Fruit fly (Drosophila melanogaster) whole organism, embryonic: ENCODE results near the gene CG17233.
A peak's percentile ranks its signal among the peaks of the same experiment; 100 is the strongest.

Experiments used
- ATbp ChIP-seq: fragments of 200-800 bp; sonication (Bioruptor generic); optimal IDR thresholded peaks from 2 replicates; lab custom pipeline; 2017; ENCODE audit warnings: missing biosample characterization, mild to moderate bottlenecking, missing genetic modification characterization, missing genetic modification reagents
- Adf1 ChIP-seq: fragments of 200-800 bp; sonication (Bioruptor generic); IDR thresholded peaks from 2 replicates; pipeline ENCODE4 v1.3.6; 2022; ENCODE audit warnings: missing biosample characterization, missing genetic modification characterization
- BtbVII ChIP-seq: fragments of 200-800 bp; sonication (Bioruptor generic); optimal IDR thresholded peaks from 3 replicates; lab custom pipeline; 2017; ENCODE audit warnings: missing biosample characterization, mild to moderate bottlenecking, missing genetic modification characterization
- CG10274 ChIP-seq: fragments of 200-800 bp; sonication (Bioruptor generic); optimal IDR thresholded peaks from 3 replicates; lab custom pipeline; 2017; ENCODE audit warnings: missing biosample characterization, mild to moderate bottlenecking, missing genetic modification characterization
- CG10543 ChIP-seq: fragments of 200-800 bp; sonication (Bioruptor generic); optimal IDR thresholded peaks from 3 replicates; lab custom pipeline; 2017; ENCODE audit warnings: missing biosample characterization, mild to moderate bottlenecking, missing genetic modification characterization, moderate library complexity
- CG11504 ChIP-seq: fragments of 200-800 bp; sonication (Bioruptor generic); optimal IDR thresholded peaks from 3 replicates; lab custom pipeline; 2019; ENCODE audit warnings: missing biosample characterization, mild to moderate bottlenecking, missing genetic modification characterization, moderate library complexity
- CG12104 ChIP-seq: fragments of 200-800 bp; sonication (Bioruptor generic); optimal IDR thresholded peaks from 3 replicates; lab custom pipeline; 2016; ENCODE audit warnings: missing biosample characterization, missing genetic modification characterization
- CG13287 ChIP-seq: fragments of 200-800 bp; sonication (Bioruptor generic); IDR thresholded peaks from 2 replicates; pipeline ENCODE4 v1.3.6; 2022; ENCODE audit warnings: missing biosample characterization, missing genetic modification characterization; ENCODE audit not compliant: partially characterized antibody
- CG17361 ChIP-seq: fragments of 200-800 bp; sonication (Bioruptor generic); IDR thresholded peaks from 3 replicates; pipeline ENCODE4 v1.3.6; 2022; ENCODE audit warnings: missing biosample characterization, missing genetic modification characterization
- CG17385 ChIP-seq: fragments of 200-800 bp; sonication (Bioruptor generic); optimal IDR thresholded peaks from 3 replicates; lab custom pipeline; 2018; ENCODE audit warnings: missing biosample characterization, mild to moderate bottlenecking, missing genetic modification characterization
- CG17568 ChIP-seq: fragments of 200-800 bp; sonication (Bioruptor generic); optimal IDR thresholded peaks from 2 replicates; lab custom pipeline; 2018; ENCODE audit warnings: missing biosample characterization, mild to moderate bottlenecking, missing genetic modification characterization, moderate library complexity
- CG17612 ChIP-seq: fragments of 200-800 bp; sonication (Bioruptor generic); IDR thresholded peaks from 2 replicates; pipeline ENCODE4 v1.3.6; 2022; ENCODE audit warnings: missing biosample characterization, missing genetic modification characterization
- CG3163 ChIP-seq: fragments of 200-800 bp; sonication (Bioruptor generic); optimal IDR thresholded peaks from 3 replicates; lab custom pipeline; 2016; ENCODE audit warnings: missing biosample characterization, missing genetic modification characterization
- CG4617 ChIP-seq: fragments of 200-800 bp; sonication (Bioruptor generic); optimal IDR thresholded peaks from 3 replicates; lab custom pipeline; 2016; ENCODE audit warnings: missing biosample characterization, missing genetic modification characterization, borderline replicate concordance
- CG7987 ChIP-seq: fragments of 200-800 bp; sonication (Bioruptor generic); optimal IDR thresholded peaks from 2 replicates; lab custom pipeline; 2018; ENCODE audit warnings: missing biosample characterization, mild to moderate bottlenecking, missing genetic modification characterization, moderate library complexity
- CkIIα-i1 ChIP-seq: fragments of 200-800 bp; sonication (Bioruptor generic); IDR thresholded peaks from 2 replicates; pipeline ENCODE4 v1.3.6; 2022; ENCODE audit warnings: missing biosample characterization, missing genetic modification characterization
- D19B ChIP-seq: fragments of 200-800 bp; sonication (Bioruptor generic); optimal IDR thresholded peaks from 2 replicates; lab custom pipeline; 2017; ENCODE audit warnings: missing biosample characterization, mild to moderate bottlenecking, missing genetic modification characterization
- Dbx ChIP-seq: fragments of 200-800 bp; sonication (Bioruptor generic); IDR thresholded peaks from 3 replicates; pipeline ENCODE4 v1.3.6; 2022; ENCODE audit warnings: missing biosample characterization, missing genetic modification characterization
- Dip3 ChIP-seq: fragments of 200-800 bp; sonication (Bioruptor generic); optimal IDR thresholded peaks from 3 replicates; lab custom pipeline; 2016; ENCODE audit warnings: missing biosample characterization, missing genetic modification characterization
- Fer1 ChIP-seq: fragments of 200-800 bp; sonication (Bioruptor generic); optimal IDR thresholded peaks from 2 replicates; lab custom pipeline; 2017; ENCODE audit warnings: missing biosample characterization, mild to moderate bottlenecking, missing genetic modification characterization
- Jarid2 ChIP-seq: fragments of 200-800 bp; sonication (Bioruptor generic); optimal IDR thresholded peaks from 3 replicates; lab custom pipeline; 2017; ENCODE audit warnings: mild to moderate bottlenecking, missing biosample characterization, missing genetic modification reagents, missing genetic modification characterization
- MBD-R2 ChIP-seq: fragments of 200-800 bp; sonication (Bioruptor generic); IDR thresholded peaks from 2 replicates; pipeline ENCODE4 v1.3.6; 2022; ENCODE audit warnings: missing biosample characterization, missing genetic modification characterization
- MESR4 ChIP-seq: fragments of 200-800 bp; sonication (Bioruptor generic); optimal IDR thresholded peaks from 2 replicates; lab custom pipeline; 2018; ENCODE audit warnings: missing biosample characterization, mild to moderate bottlenecking, missing genetic modification characterization, moderate library complexity
- Med ChIP-seq: fragments of 200-800 bp; sonication (Bioruptor generic); peaks from one replicate; lab custom pipeline; 2016; ENCODE audit warnings: missing biosample characterization, missing genetic modification characterization, mild to moderate bottlenecking, inconsistent platforms, moderate library complexity
- Meics ChIP-seq: fragments of 200-800 bp; sonication (Bioruptor generic); optimal IDR thresholded peaks from 2 replicates; lab custom pipeline; 2017; ENCODE audit warnings: missing biosample characterization, mild to moderate bottlenecking, missing genetic modification characterization
- PHDP ChIP-seq: fragments of 200-800 bp; sonication (Bioruptor generic); optimal IDR thresholded peaks from 3 replicates; lab custom pipeline; 2018; ENCODE audit warnings: missing biosample characterization, mild to moderate bottlenecking, missing genetic modification characterization, moderate library complexity
- Pdp1 ChIP-seq, 2 experiments: fragments of 200-800 bp; sonication (Bioruptor generic); optimal IDR thresholded peaks; 3 replicates each; lab custom pipeline; 2016; ENCODE audit warnings: missing biosample characterization in 2 of 2, missing genetic modification characterization in 2 of 2, mild to moderate bottlenecking in 1 of 2, moderate library complexity in 1 of 2
- Rfx ChIP-seq: fragments of 200-800 bp; sonication (Bioruptor generic); IDR thresholded peaks from 2 replicates; pipeline ENCODE4 v1.3.6; 2022; ENCODE audit warnings: missing biosample characterization, missing genetic modification characterization
- Spps ChIP-seq: fragments of 200-800 bp; sonication (Bioruptor generic); optimal IDR thresholded peaks from 2 replicates; lab custom pipeline; 2018; ENCODE audit warnings: missing biosample characterization, mild to moderate bottlenecking, missing genetic modification characterization
- YL-1 ChIP-seq: fragments of 200-800 bp; sonication (Bioruptor generic); optimal IDR thresholded peaks from 3 replicates; lab custom pipeline; 2017; ENCODE audit warnings: missing biosample characterization, mild to moderate bottlenecking, missing genetic modification characterization
- amos ChIP-seq: fragments of 200-800 bp; sonication (Bioruptor generic); IDR thresholded peaks from 2 replicates; pipeline ENCODE4 v1.3.6; 2022; ENCODE audit warnings: missing biosample characterization, missing genetic modification characterization; ENCODE audit not compliant: partially characterized antibody
- btn ChIP-seq: fragments of 200-800 bp; sonication (Bioruptor generic); optimal IDR thresholded peaks from 2 replicates; lab custom pipeline; 2016; ENCODE audit warnings: missing biosample characterization, missing genetic modification characterization
- cad ChIP-seq: fragments of >200 bp; optimal IDR thresholded peaks from 2 replicates; lab custom pipeline; 2017; ENCODE audit warnings: missing biosample characterization, missing genetic modification characterization
- caup ChIP-seq: fragments of 200-800 bp; sonication (Bioruptor generic); optimal IDR thresholded peaks from 3 replicates; lab custom pipeline; 2017; ENCODE audit warnings: missing biosample characterization, mild to moderate bottlenecking, missing genetic modification characterization, moderate library complexity; ENCODE audit not compliant: severe bottlenecking
- cg ChIP-seq: fragments of 200-800 bp; sonication (Bioruptor generic); optimal IDR thresholded peaks from 3 replicates; lab custom pipeline; 2019; ENCODE audit warnings: missing biosample characterization, mild to moderate bottlenecking, missing genetic modification characterization, moderate library complexity
- chinmo ChIP-seq: fragments of 200-800 bp; sonication (Bioruptor generic); IDR thresholded peaks from 4 replicates; pipeline ENCODE4 v1.3.6; 2022; ENCODE audit warnings: missing biosample characterization, missing genetic modification characterization; ENCODE audit not compliant: partially characterized antibody
- chm ChIP-seq: fragments of 200-800 bp; sonication (Bioruptor generic); IDR thresholded peaks from 2 replicates; pipeline ENCODE4 v1.3.6; 2022; ENCODE audit warnings: missing biosample characterization, missing genetic modification characterization
- cwo ChIP-seq: fragments of 200-800 bp; sonication (Bioruptor generic); optimal IDR thresholded peaks from 3 replicates; lab custom pipeline; 2017; ENCODE audit warnings: missing biosample characterization, missing genetic modification characterization, mild to moderate bottlenecking, moderate library complexity, missing genetic modification reagents
- da ChIP-seq: fragments of 200-800 bp; sonication (Bioruptor generic); optimal IDR thresholded peaks from 2 replicates; lab custom pipeline; 2016; ENCODE audit warnings: missing biosample characterization, missing genetic modification characterization
- dmrt11E ChIP-seq: fragments of 200-800 bp; sonication (Bioruptor generic); optimal IDR thresholded peaks from 3 replicates; lab custom pipeline; 2018; ENCODE audit warnings: missing biosample characterization, mild to moderate bottlenecking, missing genetic modification characterization, moderate library complexity
- eve ChIP-seq, 2 experiments: fragments of >200 bp; optimal IDR thresholded peaks; 2 replicates each; lab custom pipeline; 2017; ENCODE audit warnings: missing biosample characterization in 2 of 2, missing genetic modification characterization in 2 of 2
- grn ChIP-seq: fragments of 200-800 bp; sonication (Bioruptor generic); optimal IDR thresholded peaks from 3 replicates; lab custom pipeline; 2017; ENCODE audit warnings: missing biosample characterization, missing genetic modification characterization
- gsb ChIP-seq: fragments of 200-800 bp; sonication (Bioruptor generic); IDR thresholded peaks from 2 replicates; pipeline ENCODE4 v1.3.6; 2022; ENCODE audit warnings: missing biosample characterization, missing genetic modification characterization
- mirr ChIP-seq: fragments of 200-800 bp; sonication (Bioruptor generic); optimal IDR thresholded peaks from 3 replicates; lab custom pipeline; 2018; ENCODE audit warnings: missing biosample characterization, mild to moderate bottlenecking, missing genetic modification characterization
- sens ChIP-seq: fragments of 200-800 bp; sonication (Bioruptor generic); peaks from one replicate; lab custom pipeline; 2016; ENCODE audit warnings: missing biosample characterization, missing genetic modification characterization
- slbo ChIP-seq: fragments of 200-800 bp; sonication (Bioruptor generic); IDR thresholded peaks from 2 replicates; pipeline ENCODE4 v1.3.6; 2022; ENCODE audit warnings: missing biosample characterization, missing genetic modification characterization
- slp2 ChIP-seq: fragments of 200-800 bp; sonication (Bioruptor generic); optimal IDR thresholded peaks from 2 replicates; lab custom pipeline; 2016; ENCODE audit warnings: missing biosample characterization, missing genetic modification characterization
- twi ChIP-seq: fragments of 200-800 bp; optimal IDR thresholded peaks from 2 replicates; lab custom pipeline; 2019; ENCODE audit warnings: missing biosample characterization, mild to moderate bottlenecking, missing genetic modification characterization, moderate library complexity

CG17233 gene

dm6 chr3L:20198138-20198559, 43.6 kb downstream of the CG17233 start, which contains the start of gene CG42674 (continued):
- TF ChIP-seq CG17568 (GFP tag; lab: Kevin White, UChicago) (peak; percentile 27), CG10543 (GFP tag; lab: Kevin White, UChicago) (peak; percentile 5), CG12104 (GFP tag; lab: Kevin White, UChicago) (no peak), Dip3 (GFP tag; lab: Kevin White, UChicago) (no peak), btn (no peak), Meics (peak; percentile 12), chm (GFP tag; lab: Robert Waterston, UW) (peak; percentile 61; the same call in 1 of the 2 replicates), PHDP (no peak), Jarid2 (GFP tag; lab: Kevin White, UChicago) (peak; percentile 89), CG13287 (GFP tag; lab: Robert Waterston, UW) (peak; percentile 37; the same call in 1 of the 2 replicates), Fer1 (GFP tag; lab: Kevin White, UChicago) (peak; percentile 2), dmrt11E (no peak), CG11504 (tag; lab: Kevin White, UChicago) (peak; percentile 60), BtbVII (GFP tag; lab: Kevin White, UChicago) (peak; percentile 56), Med (peak; percentile 60), CG3163 (GFP tag; lab: Kevin White, UChicago) (peak; percentile 97), slbo (GFP tag; lab: Robert Waterston, UW) (0 out of 2 replicates have a peak, but pooled peaks have one; percentile 10), caup (GFP tag; lab: Kevin White, UChicago) (peak; percentile 3), cad (no peak), Adf1 (GFP tag; lab: Robert Waterston, UW) (peak; percentile 18; the same call in 1 of the 2 replicates), Rfx (peak; percentile 38; the same call in 1 of the 2 replicates), CG7987 (peak; percentile 3), amos (no peak; the same call in 1 of the 2 replicates)

dm6 chr3L:20197698-20198097, 44.0 kb downstream of the CG17233 start:
- TF ChIP-seq chinmo (0 out of 4 replicates have a peak, but pooled peaks have one; percentile 13), sens (peak; percentile 56), twi (no peak), Dbx (GFP tag; lab: Robert Waterston, UW) (no peak), cg (GFP tag; lab: Kevin White, UChicago) (peak; percentile 2), YL-1 (no peak), Pdp1 (GFP tag; optimal IDR thresholded peaks at IDR 0.05; lab: Kevin White, UChicago) (peak in 1 of 2 experiments; percentile 96), eve (GFP tag; optimal IDR thresholded peaks at IDR 0.05; lab: Kevin White, UChicago) (peak in 1 of 2 experiments; percentile 37)

dm6 chr3L:20197213-20197612, 44.5 kb downstream of the CG17233 start:
- no peak for TF ChIP-seq BtbVII (GFP tag; lab: Kevin White, UChicago)
- peak; percentile 75 for TF ChIP-seq D19B (GFP tag; lab: Kevin White, UChicago)
- TF ChIP-seq CG10274 = peak; percentile 29
- peak; percentile 92 for TF ChIP-seq Meics
- no peak for TF ChIP-seq gsb (GFP tag; lab: Robert Waterston, UW)
- peak; percentile 38 for TF ChIP-seq CG17385 (GFP tag; lab: Kevin White, UChicago)
- TF ChIP-seq MBD-R2 = no peak

dm6 chr3L:20196321-20196720, 45.4 kb downstream of the CG17233 start:
- peak in 1 of 2 experiments; percentile 54 for TF ChIP-seq Pdp1 (GFP tag; optimal IDR thresholded peaks at IDR 0.05; lab: Kevin White, UChicago)
- TF ChIP-seq slp2 (GFP tag; lab: Kevin White, UChicago) = no peak
- TF ChIP-seq mirr = peak; percentile 20
- no peak for TF ChIP-seq CG17361 (GFP tag; lab: Robert Waterston, UW)
- no peak for TF ChIP-seq Spps
- TF ChIP-seq MESR4 (GFP tag; lab: Kevin White, UChicago) = no peak
- peak; percentile 85 for TF ChIP-seq cwo (GFP tag; lab: Kevin White, UChicago)
- no peak for TF ChIP-seq CkIIα-i1 (GFP tag; lab: Robert Waterston, UW)
- peak; percentile 80 for TF ChIP-seq grn (GFP tag; lab: Kevin White, UChicago)
- no peak for TF ChIP-seq CG4617
- no peak for TF ChIP-seq da (GFP tag; lab: Kevin White, UChicago)
- TF ChIP-seq CG17612 (GFP tag; lab: Robert Waterston, UW) = no peak
- TF ChIP-seq ATbp = no peak
